Fruit fly (Drosophila melanogaster): ENCODE results near the gene Fum3.

Gene Fum3

dm6 chr3L:11439570-11439969 is 26.1 kb downstream of the Fum3 start:
- TF ChIP-seq prd (optimal IDR thresholded peaks at IDR 0.05) = no peak
- peak; percentile 63; the same call in 2 of the 3 replicates for TF ChIP-seq prd (GFP tag; IDR thresholded peaks at IDR 0.05)
- no peak for TF ChIP-seq Max (GFP tag; optimal IDR thresholded peaks at IDR 0.05)
- 0 out of 2 replicates have a peak, but pooled peaks have one; percentile 31 for TF ChIP-seq CG14014 (GFP tag; IDR thresholded peaks at IDR 0.05)
- TF ChIP-seq Nf-YB (GFP tag; optimal IDR thresholded peaks at IDR 0.05) = no peak
- no peak for TF ChIP-seq Adf1 (GFP tag; IDR thresholded peaks at IDR 0.05)
- peak; percentile 51; the same call in 2 of the 3 replicates for TF ChIP-seq CG17361 (GFP tag; IDR thresholded peaks at IDR 0.05)
- TF ChIP-seq CG8089 (GFP tag; optimal IDR thresholded peaks at IDR 0.05) = no peak
- 0 out of 2 replicates have a peak, but pooled peaks have one; percentile 22 for TF ChIP-seq HLH3B (GFP tag; IDR thresholded peaks at IDR 0.05)
- TF ChIP-seq tgo (GFP tag; IDR thresholded peaks at IDR 0.05) = 0 out of 3 replicates have a peak, but pooled peaks have one; percentile 17
- peak; percentile 18 for TF ChIP-seq CG2678 (tag; optimal IDR thresholded peaks at IDR 0.05)
- peak; percentile 42 for TF ChIP-seq CG18262 (tag; optimal IDR thresholded peaks at IDR 0.05)
- peak; percentile 21; the same call in 1 of the 2 replicates for TF ChIP-seq wor (GFP tag; IDR thresholded peaks at IDR 0.05)
- peak; percentile 34; the same call in 1 of the 2 replicates for TF ChIP-seq CG17328 (GFP tag; IDR thresholded peaks at IDR 0.05)
- peak; percentile 36; the same call in 1 of the 3 replicates for TF ChIP-seq zfh1 (GFP tag; IDR thresholded peaks at IDR 0.05)
- 0 out of 2 replicates have a peak, but pooled peaks have one; percentile 9 for TF ChIP-seq ara (GFP tag; IDR thresholded peaks at IDR 0.05)
- TF ChIP-seq CG10267 (tag; optimal IDR thresholded peaks at IDR 0.05) = peak; percentile 11
- TF ChIP-seq CG31441 (GFP tag; IDR thresholded peaks at IDR 0.05) = peak; percentile 32; the same call in 1 of the 2 replicates
- TF ChIP-seq vnd (GFP tag; IDR thresholded peaks at IDR 0.05; ENCODE audit: partially characterized antibody) = no peak
- no peak for TF ChIP-seq jumu (GFP tag; optimal IDR thresholded peaks at IDR 0.05)
- TF ChIP-seq usp (GFP tag; optimal IDR thresholded peaks at IDR 0.05) = no peak
- peak; percentile 48; the same call in 1 of the 2 replicates for TF ChIP-seq Drgx (GFP tag; IDR thresholded peaks at IDR 0.05)
- TF ChIP-seq CG34376 (GFP tag; optimal IDR thresholded peaks at IDR 0.05) = no peak
- peak; percentile 11 for TF ChIP-seq Blimp-1 (GFP tag; optimal IDR thresholded peaks at IDR 0.05)
- TF ChIP-seq CG9727 (GFP tag; optimal IDR thresholded peaks at IDR 0.05) = peak; percentile 65
- TF ChIP-seq CG4404 (GFP tag; IDR thresholded peaks at IDR 0.05) = peak; percentile 52
- peak; percentile 11 for TF ChIP-seq lab (GFP tag; optimal IDR thresholded peaks at IDR 0.05)
- peak; percentile 31 for TF ChIP-seq phol (tag; optimal IDR thresholded peaks at IDR 0.05)
- TF ChIP-seq CG4360 (GFP tag; IDR thresholded peaks at IDR 0.05) = no peak
- TF ChIP-seq CG10979 (tag; optimal IDR thresholded peaks at IDR 0.05) = peak; percentile 37
- TF ChIP-seq hkb (optimal IDR thresholded peaks at IDR 0.05) = no peak
- 0 out of 2 replicates have a peak, but pooled peaks have one; percentile 38 for TF ChIP-seq hkb (GFP tag; IDR thresholded peaks at IDR 0.05)
- no peak for TF ChIP-seq luna (GFP tag; optimal IDR thresholded peaks at IDR 0.05)
- TF ChIP-seq CG32772 (GFP tag; IDR thresholded peaks at IDR 0.05) = 0 out of 2 replicates have a peak, but pooled peaks have one; percentile 21
- TF ChIP-seq gem (tag; optimal IDR thresholded peaks at IDR 0.05) = peak; percentile 18
- TF ChIP-seq CG11504 (tag; optimal IDR thresholded peaks at IDR 0.05) = peak; percentile 22
- 0 out of 2 replicates have a peak, but pooled peaks have one; percentile 15 for TF ChIP-seq E2f1 (GFP tag; IDR thresholded peaks at IDR 0.05)
- TF ChIP-seq CG17829 (tag; optimal IDR thresholded peaks at IDR 0.05) = peak; percentile 12
- TF ChIP-seq CG10209 (GFP tag; optimal IDR thresholded peaks at IDR 0.05) = peak; percentile 1
- TF ChIP-seq Ptx1 (GFP tag; IDR thresholded peaks at IDR 0.05) = peak; percentile 22; the same call in 1 of the 2 replicates
- TF ChIP-seq Sry-β (GFP tag; optimal IDR thresholded peaks at IDR 0.05) = no peak
- peak; percentile 38 for TF ChIP-seq CG6689 (GFP tag; IDR thresholded peaks at IDR 0.05)
- TF ChIP-seq sqz (GFP tag; optimal IDR thresholded peaks at IDR 0.05) = no peak
- TF ChIP-seq CG10959 (GFP tag; IDR thresholded peaks at IDR 0.05) = 0 out of 2 replicates have a peak, but pooled peaks have one; percentile 30
- TF ChIP-seq Abd-B (GFP tag; optimal IDR thresholded peaks at IDR 0.05) = no peak
- no peak for TF ChIP-seq Ravus (GFP tag; IDR thresholded peaks at IDR 0.05)
- TF ChIP-seq CG8924 (tag; optimal IDR thresholded peaks at IDR 0.05) = peak; percentile 16
- TF ChIP-seq Scr (GFP tag; IDR thresholded peaks at IDR 0.05; ENCODE audit: partially characterized antibody) = no peak
- peak; percentile 78 for TF ChIP-seq sens (GFP tag)
- no peak for TF ChIP-seq pb (GFP tag; optimal IDR thresholded peaks at IDR 0.05)
- TF ChIP-seq bowl (GFP tag; IDR thresholded peaks at IDR 0.05) = no peak

Data from whole organism, embryonic.